Worm (Caenorhabditis elegans) whole organism, late embryonic: ENCODE measurements around the gene algn-9.

ENCODE experiments used
- C08G9.2 ChIP-seq: sonication (generic microtip); optimal IDR thresholded peaks from 2 replicates; lab custom pipeline; 2016; ENCODE audit warnings: mild to moderate bottlenecking, missing genetic modification characterization, moderate library complexity, missing compliant biosample characterization
- K02D7.2 ChIP-seq: sonication (generic microtip); optimal IDR thresholded peaks from 2 replicates; lab custom pipeline; 2017; ENCODE audit warnings: mild to moderate bottlenecking, missing genetic modification characterization, missing compliant biosample characterization
- K09A11.1 ChIP-seq: sonication (generic microtip); optimal IDR thresholded peaks from 2 replicates; lab custom pipeline; 2017; ENCODE audit warnings: antibody characterized with exemption, mild to moderate bottlenecking, missing genetic modification characterization, missing compliant biosample characterization; ENCODE audit not compliant: insufficient read depth
- Y22D7AL.16 ChIP-seq: sonication (generic microtip); optimal IDR thresholded peaks from 2 replicates; lab custom pipeline; 2016; ENCODE audit warnings: missing genetic modification characterization, missing compliant biosample characterization
- ahr-1 ChIP-seq: sonication (generic microtip); optimal IDR thresholded peaks from 2 replicates; lab custom pipeline; 2016; ENCODE audit warnings: missing genetic modification characterization, missing compliant biosample characterization
- ceh-14 ChIP-seq: sonication (generic microtip); optimal IDR thresholded peaks from 2 replicates; lab custom pipeline; 2016; ENCODE audit warnings: missing genotype, missing genetic modification characterization, missing compliant biosample characterization
- ceh-2 ChIP-seq: sonication (generic microtip); optimal IDR thresholded peaks from 2 replicates; lab custom pipeline; 2016; ENCODE audit warnings: missing genotype, missing genetic modification characterization, missing compliant biosample characterization
- ceh-22 ChIP-seq: sonication (generic microtip); optimal IDR thresholded peaks from 2 replicates; lab custom pipeline; 2017; ENCODE audit warnings: missing biosample characterization, missing genetic modification characterization
- ceh-24 ChIP-seq: sonication (generic microtip); optimal IDR thresholded peaks from 2 replicates; lab custom pipeline; 2016; ENCODE audit warnings: mild to moderate bottlenecking, missing genetic modification characterization, missing compliant biosample characterization
- ceh-30 ChIP-seq: fragments of 150-350 bp; optimal IDR thresholded peaks from 2 replicates; lab custom pipeline; 2014; ENCODE audit warnings: missing biosample characterization, missing genetic modification characterization
- ceh-31 ChIP-seq: sonication (generic microtip); optimal IDR thresholded peaks from 2 replicates; lab custom pipeline; 2016; ENCODE audit warnings: missing genetic modification characterization, missing compliant biosample characterization
- che-1 ChIP-seq: sonication (generic microtip); optimal IDR thresholded peaks from 2 replicates; lab custom pipeline; 2016; ENCODE audit warnings: mild to moderate bottlenecking, missing genetic modification characterization, missing compliant biosample characterization
- dmd-4 ChIP-seq: sonication (generic microtip); optimal IDR thresholded peaks from 2 replicates; lab custom pipeline; 2016; ENCODE audit warnings: borderline replicate concordance, missing genetic modification characterization, missing compliant biosample characterization
- dve-1 ChIP-seq: sonication (generic microtip); optimal IDR thresholded peaks from 2 replicates; lab custom pipeline; 2017; ENCODE audit warnings: antibody characterized with exemption, mild to moderate bottlenecking, missing genetic modification characterization, missing compliant biosample characterization
- elt-2 ChIP-seq: sonication (generic microtip); optimal IDR thresholded peaks from 2 replicates; lab custom pipeline; 2016; ENCODE audit warnings: missing genetic modification reagents, missing genetic modification characterization, missing compliant biosample characterization
- elt-4 ChIP-seq: sonication (generic microtip); optimal IDR thresholded peaks from 2 replicates; lab custom pipeline; 2016; ENCODE audit warnings: missing genetic modification characterization, missing compliant biosample characterization
- ets-4 ChIP-seq: sonication (generic microtip); optimal IDR thresholded peaks from 2 replicates; lab custom pipeline; 2016; ENCODE audit warnings: missing genetic modification characterization, missing compliant biosample characterization
- eyg-1 ChIP-seq: sonication (generic microtip); optimal IDR thresholded peaks from 2 replicates; lab custom pipeline; 2016; ENCODE audit warnings: missing genotype, missing genetic modification characterization, missing compliant biosample characterization
- fax-1 ChIP-seq: sonication (generic microtip); optimal IDR thresholded peaks from 2 replicates; lab custom pipeline; 2016; ENCODE audit warnings: missing genotype, missing genetic modification characterization, missing compliant biosample characterization
- fkh-10 ChIP-seq: fragments of 150-350 bp; optimal IDR thresholded peaks from 2 replicates; lab custom pipeline; 2014; ENCODE audit warnings: missing biosample characterization, missing genetic modification reagents, missing genetic modification characterization
- hlh-30 ChIP-seq: sonication (generic microtip); optimal IDR thresholded peaks from 2 replicates; lab custom pipeline; 2017; ENCODE audit warnings: antibody characterized with exemption, missing genetic modification characterization, missing compliant biosample characterization; ENCODE audit not compliant: insufficient read depth
- hlh-6 ChIP-seq: sonication (generic microtip); optimal IDR thresholded peaks from 2 replicates; lab custom pipeline; 2016; ENCODE audit warnings: missing genotype, missing genetic modification characterization, missing compliant biosample characterization
- hlh-8 ChIP-seq: sonication (generic microtip); optimal IDR thresholded peaks from 2 replicates; lab custom pipeline; 2016; ENCODE audit warnings: missing genotype, missing genetic modification characterization, missing compliant biosample characterization
- lim-6 ChIP-seq: sonication (generic microtip); optimal IDR thresholded peaks from 2 replicates; lab custom pipeline; 2016; ENCODE audit warnings: missing genetic modification characterization, missing compliant biosample characterization
- mec-3 ChIP-seq: sonication (generic microtip); optimal IDR thresholded peaks from 2 replicates; lab custom pipeline; 2016; ENCODE audit warnings: borderline replicate concordance, missing genetic modification characterization, missing compliant biosample characterization
- nhr-11 ChIP-seq: fragments of 150-350 bp; optimal IDR thresholded peaks from 2 replicates; lab custom pipeline; 2014; ENCODE audit warnings: missing biosample characterization, missing genetic modification characterization
- pat-9 ChIP-seq: fragments of 200-800 bp; sonication (Bioruptor generic); optimal IDR thresholded peaks from 2 replicates; lab custom pipeline; 2018; ENCODE audit warnings: mild to moderate bottlenecking, missing genetic modification characterization, moderate library complexity, missing compliant biosample characterization
- pha-2 ChIP-seq: sonication (generic microtip); optimal IDR thresholded peaks from 2 replicates; lab custom pipeline; 2017; ENCODE audit warnings: mild to moderate bottlenecking, missing genetic modification characterization, missing compliant biosample characterization
- pha-4 ChIP-seq: fragments of 150-350 bp; optimal IDR thresholded peaks from 2 replicates; lab custom pipeline; 2018; ENCODE audit warnings: missing biosample characterization, missing genetic modification reagents, missing genetic modification characterization
- pqm-1 ChIP-seq: sonication (generic microtip); optimal IDR thresholded peaks from 2 replicates; lab custom pipeline; 2016; ENCODE audit warnings: missing genetic modification characterization, missing compliant biosample characterization
- pros-1 ChIP-seq: fragments of 150-350 bp; optimal IDR thresholded peaks from 2 replicates; lab custom pipeline; 2014; ENCODE audit warnings: missing biosample characterization, missing genetic modification reagents, missing genetic modification characterization
- ref-2 ChIP-seq: sonication (generic microtip); optimal IDR thresholded peaks from 2 replicates; lab custom pipeline; 2016; ENCODE audit warnings: missing genetic modification characterization, missing compliant biosample characterization
- sdc-2 ChIP-seq: sonication (generic microtip); optimal IDR thresholded peaks from 2 replicates; lab custom pipeline; 2016; ENCODE audit warnings: missing genotype, missing genetic modification characterization, missing compliant biosample characterization
- tbx-7 ChIP-seq: sonication (generic microtip); optimal IDR thresholded peaks from 2 replicates; lab custom pipeline; 2016; ENCODE audit warnings: missing genotype, missing genetic modification characterization, missing compliant biosample characterization
- unc-55 ChIP-seq: sonication (generic microtip); optimal IDR thresholded peaks from 2 replicates; lab custom pipeline; 2017; ENCODE audit warnings: missing biosample characterization, missing genetic modification reagents, missing genetic modification characterization
- unc-86 ChIP-seq: sonication (generic microtip); optimal IDR thresholded peaks from 2 replicates; lab custom pipeline; 2016; ENCODE audit warnings: missing genetic modification characterization, missing compliant biosample characterization

Gene algn-9

DNA sequence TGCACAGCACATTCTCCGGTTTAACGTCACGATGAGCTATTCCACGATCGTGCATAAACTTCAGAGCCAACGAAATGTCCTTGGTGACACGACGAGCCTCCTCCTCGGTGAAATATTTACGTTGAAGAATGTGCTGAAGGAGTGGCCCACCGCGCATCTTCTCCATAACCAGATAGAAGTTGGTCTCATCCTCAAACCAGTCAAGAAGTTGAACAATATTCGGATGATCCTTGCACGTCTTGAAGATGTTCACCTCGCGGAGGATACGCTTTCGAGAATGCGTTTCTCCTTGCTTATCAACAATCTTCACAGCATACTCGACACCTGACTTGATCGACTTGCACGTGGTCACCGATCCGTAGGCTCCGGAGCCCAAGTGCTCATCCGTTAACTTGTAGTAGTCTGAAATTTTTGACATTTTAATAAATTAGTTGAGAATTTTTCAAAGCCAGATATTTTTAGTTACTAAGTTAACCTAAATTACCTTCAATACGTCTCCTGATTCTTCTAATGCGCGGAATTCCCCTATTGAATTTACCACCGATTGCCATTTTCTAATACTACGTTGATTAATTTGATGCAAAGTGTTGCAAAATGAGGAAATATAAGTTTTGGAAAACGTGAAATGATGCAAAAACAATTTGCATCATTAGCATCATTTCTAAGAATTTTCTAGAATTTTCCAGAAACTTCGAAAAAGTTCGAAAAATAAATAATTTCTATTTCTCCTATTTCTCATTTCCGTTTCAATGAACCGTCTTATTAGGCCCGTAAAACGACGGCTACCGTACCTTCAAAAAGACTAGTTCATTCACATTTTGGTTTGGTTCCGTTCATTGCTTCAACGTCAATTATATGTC is 38.0 kb upstream of the algn-9 start:
- no peak for TF ChIP-seq mec-3 (tag; lab: Kevin White, UChicago)
- no peak for TF ChIP-seq ceh-14 (tag; lab: Kevin White, UChicago)
- no peak for TF ChIP-seq ets-4
- no peak for TF ChIP-seq ceh-24 (tag; lab: Kevin White, UChicago)
- TF ChIP-seq ref-2 = no peak
- no peak for TF ChIP-seq fax-1 (tag; lab: Kevin White, UChicago)
- TF ChIP-seq C08G9.2 (tag; lab: Kevin White, UChicago) = no peak
- no peak for TF ChIP-seq unc-86 (tag; lab: Kevin White, UChicago)
- no peak for TF ChIP-seq che-1
- TF ChIP-seq fkh-10 (GFP tag; lab: Kevin White, UChicago) = no peak
- no peak for TF ChIP-seq ceh-30 (tag; lab: Kevin White, UChicago)
- TF ChIP-seq pha-4 (tag; lab: Kevin White, UChicago) = no peak
- TF ChIP-seq pat-9 = no peak
- no peak for TF ChIP-seq Y22D7AL.16
- no peak for TF ChIP-seq ceh-22 (tag; lab: Kevin White, UChicago)
- TF ChIP-seq elt-2 = no peak
- no peak for TF ChIP-seq hlh-30
- TF ChIP-seq tbx-7 = no peak
- TF ChIP-seq pha-2 (tag; lab: Kevin White, UChicago) = no peak
- TF ChIP-seq pros-1 (tag; lab: Kevin White, UChicago) = no peak

DNA sequence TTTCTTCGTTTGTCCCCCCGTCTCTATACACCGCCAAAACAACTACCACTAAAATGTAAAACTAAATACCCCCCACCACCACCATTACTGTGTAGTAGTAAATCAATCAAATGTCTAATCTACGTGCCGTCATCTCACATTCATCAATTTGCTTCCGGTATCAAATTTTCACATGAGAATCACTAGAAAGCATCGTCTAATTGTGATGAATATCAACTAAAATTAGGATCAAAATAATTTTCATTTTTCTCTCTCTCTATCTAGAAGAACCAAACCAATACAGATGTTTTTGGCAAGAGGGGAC is 37.4 kb upstream of the algn-9 start:
- TF ChIP-seq unc-55 (peak; percentile 79), ceh-2 (tag; lab: Kevin White, UChicago) (no peak)

DNA sequence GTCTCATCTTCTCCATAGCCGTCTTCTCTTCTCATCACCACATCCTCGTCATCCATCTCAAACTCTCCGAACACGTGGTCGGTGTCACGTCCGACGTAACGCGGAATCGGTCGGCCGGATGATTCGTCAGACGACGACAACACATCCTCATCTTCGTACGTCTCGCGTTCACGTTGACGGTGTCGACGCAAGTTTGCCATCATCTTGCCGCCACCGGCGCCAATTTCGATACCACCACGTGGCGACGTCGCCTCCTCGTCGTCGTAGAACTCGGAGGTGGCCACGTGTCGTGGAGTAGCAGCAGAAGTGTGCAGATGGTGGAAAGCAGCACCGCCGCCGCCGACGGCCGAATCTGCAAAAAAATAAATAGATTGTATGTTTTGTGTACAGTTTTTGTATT is 36.8 kb upstream of the algn-9 start:
- TF ChIP-seq pqm-1 (tag; lab: Kevin White, UChicago) (no peak), lim-6 (peak; percentile 17), hlh-8 (peak; percentile 26), sdc-2 (tag; lab: Kevin White, UChicago) (no peak), dve-1 (no peak), ceh-14 (tag; lab: Kevin White, UChicago) (no peak), eyg-1 (tag; lab: Kevin White, UChicago) (no peak), K02D7.2 (tag; lab: Kevin White, UChicago) (no peak), elt-4 (tag; lab: Kevin White, UChicago) (peak; percentile 12), dmd-4 (tag; lab: Kevin White, UChicago) (no peak), ahr-1 (tag; lab: Kevin White, UChicago) (no peak), mec-3 (tag; lab: Kevin White, UChicago) (no peak), hlh-6 (peak; percentile 11), tbx-7 (peak; percentile 24)
- TF ChIP-seq, all 69 proteins: peak for 5

DNA sequence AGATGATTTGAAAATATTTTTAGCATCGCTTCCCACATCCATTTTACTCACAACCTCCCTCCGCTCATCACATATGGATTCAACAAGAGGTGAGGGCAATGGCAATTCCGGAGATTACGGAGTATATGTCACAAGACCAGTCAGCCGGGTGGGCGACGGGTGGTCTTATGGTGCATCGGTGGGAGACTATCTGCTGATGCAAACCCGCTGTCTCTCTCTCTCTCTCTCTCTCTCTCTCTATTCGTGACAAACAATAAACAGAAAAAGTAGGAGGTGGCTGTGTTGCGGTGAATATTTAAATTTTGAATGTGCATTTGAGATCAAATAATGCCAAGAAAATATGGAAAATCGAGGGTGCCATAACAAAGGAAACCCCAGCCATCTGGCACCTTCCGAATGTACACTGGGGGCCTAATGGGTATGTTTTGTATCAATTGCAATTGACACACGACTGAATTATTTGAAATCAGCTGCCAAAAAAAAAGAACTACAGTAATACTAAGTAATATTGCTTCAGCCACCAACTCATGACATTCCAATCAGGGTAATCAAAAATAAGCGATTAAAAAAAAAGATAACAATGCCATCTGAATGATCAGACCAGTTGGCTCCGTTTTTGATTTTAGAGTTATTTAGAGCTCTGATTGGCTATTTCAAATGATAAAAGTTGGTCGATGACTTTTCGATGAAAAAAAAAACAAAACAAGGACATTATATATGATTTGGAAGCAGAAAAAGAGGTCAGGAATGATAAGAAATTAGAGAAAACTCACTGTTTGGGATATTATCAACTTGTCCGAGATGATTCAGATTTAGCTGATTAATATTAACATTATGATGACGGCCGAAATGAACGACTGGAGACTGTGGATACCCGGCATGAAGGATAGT is 36.1 kb upstream of the algn-9 start:
- TF ChIP-seq K09A11.1 (tag; lab: Kevin White, UChicago) (no peak), elt-2 (peak; percentile 39), nhr-11 (tag; lab: Kevin White, UChicago) (no peak), hlh-30 (peak; percentile 92), ceh-31 (tag; lab: Kevin White, UChicago) (peak; percentile 10)
